Worm (Caenorhabditis elegans) whole organism, young adult: ENCODE results near the gene glb-7.
A peak's percentile ranks its signal among the peaks of the same experiment; 100 is the strongest.

Experiments used
- B0336.3 ChIP-seq: fragments of 200-800 bp; sonication (Bioruptor generic); IDR thresholded peaks from 2 replicates; pipeline ENCODE4 v1.3.6; 2022; ENCODE audit warnings: missing genetic modification characterization, missing compliant biosample characterization
- C17E4.6 ChIP-seq: fragments of 200-800 bp; sonication (Bioruptor generic); IDR thresholded peaks from 2 replicates; pipeline ENCODE4 v1.3.6; 2022; ENCODE audit warnings: missing genetic modification reagents, missing genetic modification characterization, missing compliant biosample characterization
- F23B12.7 ChIP-seq: sonication (generic microtip); optimal IDR thresholded peaks from 2 replicates; lab custom pipeline; 2017; ENCODE audit warnings: missing genetic modification characterization, mild to moderate bottlenecking, missing compliant biosample characterization, antibody characterized with exemption, moderate library complexity; ENCODE audit not compliant: insufficient read depth
- F49E8.2 ChIP-seq: sonication (generic microtip); optimal IDR thresholded peaks from 3 replicates; lab custom pipeline; 2017; ENCODE audit warnings: missing genetic modification characterization, mild to moderate bottlenecking, missing compliant biosample characterization, antibody characterized with exemption, moderate library complexity; ENCODE audit not compliant: insufficient read depth
- Y53F4B.3 ChIP-seq: fragments of 200-800 bp; sonication (Bioruptor generic); IDR thresholded peaks from 2 replicates; pipeline ENCODE4 v1.3.6; 2022; ENCODE audit warnings: missing genetic modification reagents, missing genetic modification characterization, missing compliant biosample characterization
- Y53G8AR.9 ChIP-seq: fragments of 200-800 bp; sonication (Bioruptor generic); conservative IDR thresholded peaks from 2 replicates; pipeline ENCODE4 v1.3.6; 2022; ENCODE audit warnings: missing genetic modification reagents, missing genetic modification characterization, missing compliant biosample characterization
- Y95B8A.8 ChIP-seq: fragments of 200-800 bp; sonication (Bioruptor generic); IDR thresholded peaks from 2 replicates; pipeline ENCODE4 v1.3.6; 2022; ENCODE audit warnings: missing genetic modification reagents, missing genetic modification characterization, missing compliant biosample characterization
- akir-1 ChIP-seq: fragments of 200-800 bp; sonication (Bioruptor generic); optimal IDR thresholded peaks from 2 replicates; lab custom pipeline; 2018; ENCODE audit warnings: mild to moderate bottlenecking, missing genetic modification characterization, moderate library complexity, missing compliant biosample characterization
- athp-1 ChIP-seq: sonication (generic microtip); optimal IDR thresholded peaks from 2 replicates; lab custom pipeline; 2017; ENCODE audit warnings: mild to moderate bottlenecking, missing genetic modification characterization, missing compliant biosample characterization
- attf-3 ChIP-seq: fragments of 200-800 bp; sonication (Bioruptor generic); conservative IDR thresholded peaks from 2 replicates; pipeline ENCODE4 v1.3.6; 2022; ENCODE audit warnings: missing genetic modification reagents, missing genetic modification characterization, missing compliant biosample characterization
- attf-6 ChIP-seq: fragments of 200-800 bp; sonication (Bioruptor generic); IDR thresholded peaks from 2 replicates; pipeline ENCODE4 v1.3.6; 2022; ENCODE audit warnings: missing genetic modification reagents, missing genetic modification characterization, missing compliant biosample characterization
- ccch-3 ChIP-seq: fragments of 200-800 bp; sonication (Bioruptor generic); optimal IDR thresholded peaks from 2 replicates; lab custom pipeline; 2018; ENCODE audit warnings: mild to moderate bottlenecking, missing genetic modification characterization, missing compliant biosample characterization
- die-1 ChIP-seq: sonication (generic microtip); optimal IDR thresholded peaks from 2 replicates; lab custom pipeline; 2016; ENCODE audit warnings: missing genotype, mild to moderate bottlenecking, missing genetic modification characterization, missing compliant biosample characterization
- him-1 ChIP-seq: sonication (generic microtip); optimal IDR thresholded peaks from 2 replicates; lab custom pipeline; 2016; ENCODE audit warnings: missing genotype, missing genetic modification reagents, missing genetic modification characterization, missing compliant biosample characterization
- hlh-12 ChIP-seq: sonication (generic microtip); optimal IDR thresholded peaks from 2 replicates; lab custom pipeline; 2016; ENCODE audit warnings: missing genetic modification characterization, missing compliant biosample characterization
- hlh-26 ChIP-seq: fragments of 200-800 bp; sonication (Bioruptor generic); conservative IDR thresholded peaks from 2 replicates; pipeline ENCODE4 v1.3.6; 2022; ENCODE audit warnings: missing genetic modification reagents, missing genetic modification characterization, missing compliant biosample characterization
- let-607 ChIP-seq, 2 experiments: fragments of 200-800 bp in 1 of 2; sonication (Bioruptor generic) in 1 of 2; sonication (generic microtip) in 1 of 2; optimal IDR thresholded peaks; 2 replicates each; lab custom pipeline; 2016 to 2018; ENCODE audit warnings: mild to moderate bottlenecking in 2 of 2, missing compliant biosample characterization in 2 of 2, missing genetic modification characterization in 2 of 2, moderate library complexity in 2 of 2, missing genotype in 1 of 2
- lin-35 ChIP-seq, 3 experiments: fragments of 150-350 bp in 2 of 3; sonication (generic microtip) in 1 of 3; optimal IDR thresholded peaks; 2 replicates each; lab custom pipeline; 2014 to 2018; ENCODE audit warnings: missing biosample characterization in 3 of 3, missing genetic modification characterization in 3 of 3, missing genetic modification reagents in 3 of 3
- lin-40 ChIP-seq: sonication (generic microtip); optimal IDR thresholded peaks from 2 replicates; lab custom pipeline; 2016; ENCODE audit warnings: missing genetic modification characterization, mild to moderate bottlenecking, missing compliant biosample characterization, missing genotype, missing genetic modification reagents
- lsl-1 ChIP-seq: fragments of 200-800 bp; sonication (Bioruptor generic); optimal IDR thresholded peaks from 2 replicates; lab custom pipeline; 2018; ENCODE audit warnings: mild to moderate bottlenecking, missing genetic modification characterization, moderate library complexity, missing compliant biosample characterization
- lsy-27 ChIP-seq: sonication (generic microtip); optimal IDR thresholded peaks from 2 replicates; lab custom pipeline; 2017; ENCODE audit warnings: missing genetic modification characterization, mild to moderate bottlenecking, missing compliant biosample characterization, antibody characterized with exemption, missing genotype, borderline replicate concordance; ENCODE audit not compliant: insufficient read depth
- madf-8 ChIP-seq: fragments of 200-800 bp; sonication (Bioruptor generic); conservative IDR thresholded peaks from 2 replicates; pipeline ENCODE4 v1.3.6; 2022; ENCODE audit warnings: missing genetic modification reagents, missing genetic modification characterization, missing compliant biosample characterization
- mxl-1 ChIP-seq: sonication (generic microtip); optimal IDR thresholded peaks from 2 replicates; lab custom pipeline; 2016; ENCODE audit warnings: missing genetic modification characterization, missing compliant biosample characterization
- nfya-2 ChIP-seq: fragments of 200-800 bp; sonication (Bioruptor generic); IDR thresholded peaks from 2 replicates; pipeline ENCODE4 v1.3.6; 2022; ENCODE audit warnings: missing genetic modification reagents, missing genetic modification characterization, missing compliant biosample characterization
- nfyb-1 ChIP-seq: fragments of 200-800 bp; sonication (Bioruptor generic); IDR thresholded peaks from 2 replicates; pipeline ENCODE4 v1.3.6; 2022; ENCODE audit warnings: missing genetic modification reagents, missing genetic modification characterization, missing compliant biosample characterization
- rec-8 ChIP-seq, 2 experiments: sonication (generic microtip); optimal IDR thresholded peaks; 2 replicates each; lab custom pipeline; 2016; ENCODE audit warnings: mild to moderate bottlenecking in 2 of 2, missing genetic modification characterization in 2 of 2, missing genetic modification reagents in 2 of 2, missing genotype in 2 of 2, missing biosample characterization in 1 of 2, missing compliant biosample characterization in 1 of 2, moderate library complexity in 1 of 2
- snpc-4 ChIP-seq, 5 experiments: fragments of 150-350 bp in 1 of 5; sonication (generic microtip) in 4 of 5; optimal IDR thresholded peaks; 2 replicates each; lab custom pipeline; 2014 to 2018; ENCODE audit warnings: missing genetic modification characterization in 5 of 5, missing biosample characterization in 3 of 5, antibody characterized with exemption in 2 of 5, mild to moderate bottlenecking in 2 of 5, missing compliant biosample characterization in 2 of 5, missing genotype in 2 of 5, moderate library complexity in 2 of 5, missing genetic modification reagents in 1 of 5
- tlf-1 ChIP-seq: fragments of 200-800 bp; sonication (Bioruptor generic); optimal IDR thresholded peaks from 2 replicates; lab custom pipeline; 2018; ENCODE audit warnings: mild to moderate bottlenecking, missing genetic modification characterization, missing compliant biosample characterization
- zfh-2 ChIP-seq: fragments of 200-800 bp; sonication (Bioruptor generic); conservative IDR thresholded peaks from 2 replicates; pipeline ENCODE4 v1.3.6; 2022; ENCODE audit warnings: missing genetic modification reagents, missing genetic modification characterization, missing compliant biosample characterization
- ztf-18 ChIP-seq: sonication (generic microtip); optimal IDR thresholded peaks from 2 replicates; lab custom pipeline; 2016; ENCODE audit warnings: missing genotype, mild to moderate bottlenecking, missing genetic modification characterization, missing compliant biosample characterization
- ztf-22 ChIP-seq: fragments of 200-800 bp; sonication (Bioruptor generic); optimal IDR thresholded peaks from 2 replicates; lab custom pipeline; 2018; ENCODE audit warnings: mild to moderate bottlenecking, missing genetic modification characterization, moderate library complexity, missing compliant biosample characterization
- ztf-25 ChIP-seq: fragments of 200-800 bp; sonication (Bioruptor generic); IDR thresholded peaks from 2 replicates; pipeline ENCODE4 v1.3.6; 2022; ENCODE audit warnings: missing genetic modification reagents, missing genetic modification characterization, missing compliant biosample characterization

Gene glb-7

DNA sequence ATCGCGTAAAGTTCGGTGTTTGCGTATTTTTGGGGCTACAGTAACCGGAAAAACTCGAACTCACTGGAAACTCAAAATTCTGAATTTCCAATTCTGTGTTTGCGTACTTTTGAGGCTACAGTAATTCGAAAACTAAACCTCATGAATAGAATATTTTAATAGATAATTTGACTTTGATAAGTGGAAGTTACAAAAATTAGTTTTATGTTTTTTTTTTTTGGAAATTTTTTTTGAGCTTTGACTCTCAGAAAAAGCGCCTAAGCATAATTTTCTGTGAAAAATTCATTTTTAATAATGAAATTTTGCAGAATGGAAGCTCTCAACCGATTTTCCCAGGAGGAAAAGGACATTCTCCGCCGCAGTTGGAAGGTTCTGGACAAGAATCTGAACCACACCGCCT lies at the start of gene glb-7:
glb-7 (plus strand) TSS at position 301 of the 400 bp plus-strand sequence.
- TF ChIP-seq mxl-1 (tag; lab: Kevin White, UChicago) (no peak), ccch-3 (GFP tag; lab: Kevin White, UChicago) (no peak), B0336.3 (GFP tag; lab: Robert Waterston, UW) (no peak), ztf-22 (GFP tag; lab: Kevin White, UChicago) (no peak), rec-8 (tag; optimal IDR thresholded peaks at IDR 0.05; lab: Kevin White, UChicago) (no peak), die-1 (tag; lab: Kevin White, UChicago) (no peak), Y53G8AR.9 (GFP tag; lab: Robert Waterston, UW) (no peak), hlh-26 (GFP tag; lab: Robert Waterston, UW) (no peak), akir-1 (GFP tag; lab: Kevin White, UChicago) (no peak), Y53F4B.3 (GFP tag; lab: Robert Waterston, UW) (no peak), athp-1 (tag; lab: Kevin White, UChicago) (no peak), lsl-1 (GFP tag; lab: Kevin White, UChicago) (no peak), tlf-1 (GFP tag; lab: Kevin White, UChicago) (no peak), hlh-12 (tag; lab: Kevin White, UChicago) (no peak), lsy-27 (tag; lab: Kevin White, UChicago) (no peak), Y95B8A.8 (GFP tag; lab: Robert Waterston, UW) (no peak), F49E8.2 (tag; lab: Kevin White, UChicago) (no peak), C17E4.6 (no peak), let-607 (tag; optimal IDR thresholded peaks at IDR 0.05; lab: Kevin White, UChicago) (no peak), attf-6 (GFP tag; lab: Robert Waterston, UW) (no peak)

DNA sequence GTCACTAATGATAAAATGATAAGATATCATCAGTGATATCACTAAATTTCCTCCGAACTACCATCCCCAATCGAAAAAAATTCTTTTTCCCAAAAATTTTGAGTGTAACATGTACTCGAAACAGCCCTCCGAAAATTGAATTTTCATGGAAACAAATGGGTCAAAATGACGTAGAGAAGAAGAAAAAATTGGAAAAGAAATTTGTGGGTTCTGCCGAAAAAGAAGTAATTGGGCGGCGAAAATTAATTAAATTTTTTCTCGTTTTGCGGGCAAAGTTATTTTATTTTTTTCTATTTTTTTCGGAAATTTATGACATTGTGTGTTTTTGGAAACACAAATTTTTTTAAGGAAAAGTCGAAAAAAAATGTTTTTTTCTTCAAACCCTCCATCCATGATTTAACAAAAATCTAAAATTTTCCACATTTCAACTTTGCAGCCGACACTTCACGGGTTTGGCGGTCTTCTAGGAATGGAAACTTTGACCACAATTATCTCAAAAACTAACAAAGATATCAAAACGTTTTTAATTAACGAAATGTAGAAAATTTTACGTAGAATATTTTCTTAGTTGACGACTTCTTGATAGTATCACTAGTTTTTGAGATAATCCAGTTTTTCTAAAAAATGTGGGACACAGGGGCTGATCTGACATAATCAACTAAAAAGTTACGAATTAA lies 45.3 kb upstream of the glb-7 start:
- TF ChIP-seq ztf-18 = no peak
- no peak for TF ChIP-seq snpc-4 (GFP tag; optimal IDR thresholded peaks at IDR 0.05; lab: Kevin White, UChicago)
- peak in 3 of 4 experiments; percentile 21 to 57 (median 28) for TF ChIP-seq snpc-4 (tag; optimal IDR thresholded peaks at IDR 0.05; lab: Kevin White, UChicago)

DNA sequence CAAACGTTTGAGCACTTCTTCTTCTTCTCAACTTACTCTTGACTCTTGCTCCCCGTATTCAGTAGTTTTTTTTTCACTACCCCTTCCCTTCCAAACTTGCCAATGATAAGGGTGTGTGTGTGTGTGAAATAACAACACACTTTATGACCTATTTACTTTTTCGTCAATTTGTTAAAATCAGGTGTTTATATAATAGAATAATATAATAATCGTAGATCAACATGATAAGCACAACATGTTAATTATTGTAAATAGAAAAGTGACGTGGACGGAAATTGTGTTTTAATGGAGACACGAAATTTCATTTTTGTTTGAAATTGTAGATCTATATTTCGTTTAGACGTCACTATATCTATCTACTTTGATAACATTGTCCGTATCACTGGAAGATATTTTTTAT lies 42.2 kb upstream of the glb-7 start:
- TF ChIP-seq lin-35 (GFP tag; optimal IDR thresholded peaks at IDR 0.05; lab: Kevin White, UChicago) (no peak), nfya-2 (GFP tag; lab: Robert Waterston, UW) (no peak), snpc-4 (GFP tag; optimal IDR thresholded peaks at IDR 0.05; lab: Kevin White, UChicago) (no peak), snpc-4 (tag; optimal IDR thresholded peaks at IDR 0.05; lab: Kevin White, UChicago) (no peak), zfh-2 (no peak), madf-8 (GFP tag; lab: Robert Waterston, UW) (no peak), attf-3 (GFP tag; lab: Robert Waterston, UW) (no peak), ztf-25 (GFP tag; lab: Robert Waterston, UW) (no peak), him-1 (tag; lab: Kevin White, UChicago) (no peak), F23B12.7 (tag; lab: Kevin White, UChicago) (no peak)

DNA sequence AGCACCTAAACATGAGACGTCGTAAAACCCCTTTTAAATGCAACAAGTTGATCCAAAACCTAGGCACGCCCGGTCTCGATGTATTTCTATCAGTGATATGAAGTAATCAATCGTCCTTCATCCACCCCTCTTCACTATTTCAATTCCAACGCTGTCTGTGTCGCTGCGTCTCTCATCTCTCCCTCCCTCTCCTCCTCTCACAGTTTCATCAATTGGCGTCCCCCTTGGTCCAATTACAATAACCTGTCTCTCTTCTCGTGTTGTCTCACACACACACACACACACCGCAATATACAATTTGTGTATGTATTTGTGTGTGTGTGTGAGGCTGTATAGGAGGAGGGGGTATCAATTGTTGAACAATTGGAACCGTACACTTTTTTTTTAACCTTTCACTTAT lies 39.4 kb upstream of the glb-7 start:
- TF ChIP-seq lin-40 (tag; lab: Kevin White, UChicago) = peak; percentile 18
- TF ChIP-seq nfyb-1 (GFP tag; lab: Robert Waterston, UW) = no peak
